Worm (Caenorhabditis elegans) whole organism, late embryonic: ENCODE results near the gene F43G6.16.

Experiments
- ceh-9 ChIP-seq: sonication (generic microtip); optimal IDR thresholded peaks from 2 replicates; lab custom pipeline; 2016; ENCODE audit warnings: mild to moderate bottlenecking, missing genetic modification characterization, inconsistent platforms, missing compliant biosample characterization
- dve-1 ChIP-seq: sonication (generic microtip); optimal IDR thresholded peaks from 2 replicates; lab custom pipeline; 2017; ENCODE audit warnings: antibody characterized with exemption, mild to moderate bottlenecking, missing genetic modification characterization, missing compliant biosample characterization
- fkh-10 ChIP-seq: fragments of 150-350 bp; optimal IDR thresholded peaks from 2 replicates; lab custom pipeline; 2014; ENCODE audit warnings: missing biosample characterization, missing genetic modification reagents, missing genetic modification characterization
- sox-4 ChIP-seq: sonication (generic microtip); optimal IDR thresholded peaks from 2 replicates; lab custom pipeline; 2017; ENCODE audit warnings: mild to moderate bottlenecking, missing genetic modification characterization, inconsistent platforms, missing compliant biosample characterization

- TF ChIP-seq dve-1 (tag; lab: Kevin White, UChicago) (no peak), sox-4 (tag; lab: Kevin White, UChicago) (no peak), ceh-9 (tag; lab: Kevin White, UChicago) (no peak), fkh-10 (GFP tag; lab: Kevin White, UChicago) (no peak)
Observed at ce11 chrII:11772364-11772763, 10.1 kb downstream of the F43G6.16 start, which contains the start of gene F44E5.15.
